Worm (Caenorhabditis elegans) whole organism, mixed stage, embryonic: Measurements from ENCODE around the gene F22F4.5.

Source experiments
- M03D4.4 ChIP-seq: sonication (generic microtip); optimal IDR thresholded peaks from 2 replicates; lab custom pipeline; 2017; ENCODE audit warnings: mild to moderate bottlenecking, missing genetic modification characterization, missing compliant biosample characterization
- blmp-1 ChIP-seq: fragments of 150-350 bp; optimal IDR thresholded peaks from 2 replicates; lab custom pipeline; 2014; ENCODE audit warnings: missing biosample characterization, missing genetic modification characterization
- ceh-39 ChIP-seq: fragments of 150-350 bp; optimal IDR thresholded peaks from 2 replicates; lab custom pipeline; 2014; ENCODE audit warnings: missing biosample characterization, missing genetic modification characterization
- ceh-43 ChIP-seq: fragments of 200-800 bp; sonication (Bioruptor generic); optimal IDR thresholded peaks from 2 replicates; lab custom pipeline; 2018; ENCODE audit warnings: mild to moderate bottlenecking, missing genetic modification characterization, moderate library complexity, missing compliant biosample characterization
- ceh-83 ChIP-seq: fragments of 200-800 bp; sonication (Bioruptor generic); optimal IDR thresholded peaks from 2 replicates; lab custom pipeline; 2018; ENCODE audit warnings: mild to moderate bottlenecking, missing genetic modification characterization, missing compliant biosample characterization
- ces-1 ChIP-seq: fragments of 150-350 bp; optimal IDR thresholded peaks from 2 replicates; lab custom pipeline; 2014; ENCODE audit warnings: missing biosample characterization, missing genetic modification reagents, missing genetic modification characterization
- cnd-1 ChIP-seq: fragments of 200-800 bp; sonication (Bioruptor generic); optimal IDR thresholded peaks from 2 replicates; lab custom pipeline; 2018; ENCODE audit warnings: mild to moderate bottlenecking, missing genetic modification characterization, missing compliant biosample characterization
- drap-1 ChIP-seq: fragments of 200-800 bp; sonication (Bioruptor generic); optimal IDR thresholded peaks from 3 replicates; lab custom pipeline; 2018; ENCODE audit warnings: mild to moderate bottlenecking, missing genetic modification characterization, missing compliant biosample characterization
- elt-1 ChIP-seq: sonication (generic microtip); optimal IDR thresholded peaks from 2 replicates; lab custom pipeline; 2017; ENCODE audit warnings: missing genetic modification characterization, mild to moderate bottlenecking, missing compliant biosample characterization, antibody characterized with exemption, moderate library complexity, borderline replicate concordance; ENCODE audit not compliant: insufficient read depth
- elt-3 ChIP-seq: fragments of 150-350 bp; optimal IDR thresholded peaks from 2 replicates; lab custom pipeline; 2014; ENCODE audit warnings: missing biosample characterization, missing genetic modification characterization
- flh-1 ChIP-seq: fragments of 200-800 bp; sonication (Bioruptor generic); optimal IDR thresholded peaks from 2 replicates; lab custom pipeline; 2018; ENCODE audit warnings: mild to moderate bottlenecking, missing genetic modification characterization, moderate library complexity, missing compliant biosample characterization
- hlh-1 ChIP-seq: fragments of 150-350 bp; optimal IDR thresholded peaks from 2 replicates; lab custom pipeline; 2014; ENCODE audit warnings: missing biosample characterization, missing genetic modification reagents, missing genetic modification characterization
- lin-13 ChIP-seq: fragments of 150-350 bp; optimal IDR thresholded peaks from 2 replicates; lab custom pipeline; 2014; ENCODE audit warnings: missing biosample characterization, missing genetic modification characterization
- lin-32 ChIP-seq: fragments of 200-800 bp; sonication (Bioruptor generic); optimal IDR thresholded peaks from 2 replicates; lab custom pipeline; 2018; ENCODE audit warnings: mild to moderate bottlenecking, missing genetic modification characterization, missing compliant biosample characterization
- lsy-2 ChIP-seq: fragments of 150-350 bp; optimal IDR thresholded peaks from 2 replicates; lab custom pipeline; 2014; ENCODE audit warnings: missing biosample characterization, missing genetic modification characterization
- mab-5 ChIP-seq: fragments of 150-350 bp; optimal IDR thresholded peaks from 2 replicates; lab custom pipeline; 2014; ENCODE audit warnings: missing biosample characterization, missing genetic modification characterization
- mep-1 ChIP-seq: fragments of 150-350 bp; optimal IDR thresholded peaks from 2 replicates; lab custom pipeline; 2017; ENCODE audit warnings: missing biosample characterization, missing genetic modification reagents, missing genetic modification characterization, inconsistent platforms
- mls-2 ChIP-seq: sonication (generic microtip); optimal IDR thresholded peaks from 2 replicates; lab custom pipeline; 2016; ENCODE audit warnings: mild to moderate bottlenecking, missing genetic modification characterization, moderate library complexity, missing compliant biosample characterization
- nhr-12 ChIP-seq: fragments of 150-350 bp; optimal IDR thresholded peaks from 2 replicates; lab custom pipeline; 2014; ENCODE audit warnings: missing biosample characterization, missing genetic modification characterization
- nhr-2 ChIP-seq: fragments of 150-350 bp; optimal IDR thresholded peaks from 2 replicates; lab custom pipeline; 2014; ENCODE audit warnings: missing biosample characterization, missing genetic modification characterization
- nhr-237 ChIP-seq: fragments of 150-350 bp; optimal IDR thresholded peaks from 2 replicates; lab custom pipeline; 2014; ENCODE audit warnings: missing biosample characterization, missing genetic modification characterization
- nhr-28 ChIP-seq: fragments of 150-350 bp; optimal IDR thresholded peaks from 2 replicates; lab custom pipeline; 2014; ENCODE audit warnings: missing biosample characterization, missing genetic modification characterization
- nhr-76 ChIP-seq: sonication (generic microtip); optimal IDR thresholded peaks from 2 replicates; lab custom pipeline; 2017; ENCODE audit warnings: missing biosample characterization, missing genetic modification characterization
- sem-2 ChIP-seq: fragments of 200-800 bp; sonication (Bioruptor generic); optimal IDR thresholded peaks from 2 replicates; lab custom pipeline; 2018; ENCODE audit warnings: mild to moderate bottlenecking, missing genetic modification characterization, missing compliant biosample characterization
- snpc-4 ChIP-seq: fragments of 150-350 bp; optimal IDR thresholded peaks from 2 replicates; lab custom pipeline; 2014; ENCODE audit warnings: missing biosample characterization, missing genetic modification characterization
- sptf-1 ChIP-seq: sonication (generic microtip); optimal IDR thresholded peaks from 2 replicates; lab custom pipeline; 2017; ENCODE audit warnings: mild to moderate bottlenecking, missing genetic modification characterization, moderate library complexity, missing compliant biosample characterization
- tbx-8 ChIP-seq: fragments of 200-800 bp; sonication (Bioruptor generic); optimal IDR thresholded peaks from 2 replicates; lab custom pipeline; 2018; ENCODE audit warnings: mild to moderate bottlenecking, missing genetic modification characterization, moderate library complexity, missing compliant biosample characterization
- unc-39 ChIP-seq: fragments of 150-350 bp; optimal IDR thresholded peaks from 2 replicates; lab custom pipeline; 2014; ENCODE audit warnings: missing biosample characterization, missing genetic modification characterization
- zip-8 ChIP-seq: fragments of 150-350 bp; optimal IDR thresholded peaks from 2 replicates; lab custom pipeline; 2014; ENCODE audit warnings: missing biosample characterization, missing genetic modification characterization
- ztf-11 ChIP-seq: fragments of 150-350 bp; optimal IDR thresholded peaks from 2 replicates; lab custom pipeline; 2014; ENCODE audit warnings: missing biosample characterization, missing genetic modification characterization

F22F4.5 gene

ce11 chrX:6019886-6020469 is 27.3 kb upstream of the F22F4.5 start, which contains the start of gene C09B8.4:
TSS of gene C09B8.4 (minus strand) at chrX:6019936.
- no peak for TF ChIP-seq ceh-83 (GFP tag; lab: Kevin White, UChicago)
- TF ChIP-seq hlh-1: peak; percentile 50
- no peak for TF ChIP-seq mls-2 (tag; lab: Kevin White, UChicago)

- TF ChIP-seq ceh-83 (GFP tag; lab: Kevin White, UChicago): no peak
- no peak for TF ChIP-seq lin-32
- no peak for TF ChIP-seq lin-13 (tag; lab: Kevin White, UChicago)
- no peak for TF ChIP-seq M03D4.4 (tag; lab: Kevin White, UChicago)
- TF ChIP-seq snpc-4 (tag; lab: Kevin White, UChicago): no peak
- TF ChIP-seq nhr-237: no peak
- no peak for TF ChIP-seq nhr-2 (tag; lab: Kevin White, UChicago)
- no peak for TF ChIP-seq ztf-11
- no peak for TF ChIP-seq hlh-1
- TF ChIP-seq blmp-1 (tag; lab: Kevin White, UChicago): no peak
These were observed 22.4 kb upstream of the F22F4.5 start, which contains the start of gene C09B8.8 for ce11 chrX:6015096-6015495. TSS of gene C09B8.8 (plus strand) at chrX:6015492.

- TF ChIP-seq lin-13 (tag; lab: Kevin White, UChicago) (no peak), mab-5 (tag; lab: Kevin White, UChicago) (no peak), ceh-83 (GFP tag; lab: Kevin White, UChicago) (no peak), flh-1 (GFP tag; lab: Kevin White, UChicago) (no peak), drap-1 (GFP tag; lab: Kevin White, UChicago) (no peak), mep-1 (tag; lab: Kevin White, UChicago) (no peak), lsy-2 (tag; lab: Kevin White, UChicago) (no peak), sptf-1 (tag; lab: Kevin White, UChicago) (no peak), sem-2 (GFP tag; lab: Kevin White, UChicago) (no peak), nhr-2 (tag; lab: Kevin White, UChicago) (no peak), mls-2 (tag; lab: Kevin White, UChicago) (no peak)
- TF ChIP-seq, all 35 proteins: peak for 0
These were observed 17.9 kb upstream of the F22F4.5 start, which contains the start of gene C09B8.3 for ce11 chrX:6010573-6010972. TSS of gene C09B8.3 (minus strand) at chrX:6010673.

ce11 chrX:6004315-6004714 is 11.6 kb upstream of the F22F4.5 start:
- TF ChIP-seq tbx-8 (GFP tag; lab: Kevin White, UChicago): no peak
- peak; percentile 60 for TF ChIP-seq blmp-1 (tag; lab: Kevin White, UChicago)
- TF ChIP-seq nhr-2 (tag; lab: Kevin White, UChicago): no peak
- no peak for TF ChIP-seq nhr-28
- no peak for TF ChIP-seq ces-1 (GFP tag; lab: Kevin White, UChicago)
- peak; percentile 17 for TF ChIP-seq elt-3 (tag; lab: Kevin White, UChicago)

ce11 chrX:6003853-6004252 is 11.2 kb upstream of the F22F4.5 start, which contains the start of gene sups-1:
TSS of gene sups-1 (plus strand) at chrX:6004153.
- TF ChIP-seq sptf-1 (tag; lab: Kevin White, UChicago): no peak
- TF ChIP-seq M03D4.4 (tag; lab: Kevin White, UChicago): no peak
- no peak for TF ChIP-seq hlh-1
- TF ChIP-seq nhr-237: no peak
- no peak for TF ChIP-seq ceh-39
- no peak for TF ChIP-seq unc-39 (tag; lab: Kevin White, UChicago)
- TF ChIP-seq ceh-43: no peak
- TF ChIP-seq zip-8 (tag; lab: Kevin White, UChicago): no peak
- no peak for TF ChIP-seq lin-32
- TF ChIP-seq snpc-4 (tag; lab: Kevin White, UChicago): no peak

- no peak for TF ChIP-seq nhr-2 (tag; lab: Kevin White, UChicago)
- no peak for TF ChIP-seq hlh-1
- TF ChIP-seq nhr-76 (tag; lab: Kevin White, UChicago): no peak
- TF ChIP-seq mab-5 (tag; lab: Kevin White, UChicago): no peak
- no peak for TF ChIP-seq ceh-83 (GFP tag; lab: Kevin White, UChicago)
- no peak for TF ChIP-seq ztf-11
- TF ChIP-seq lsy-2 (tag; lab: Kevin White, UChicago): no peak
- TF ChIP-seq sem-2 (GFP tag; lab: Kevin White, UChicago): no peak
- TF ChIP-seq cnd-1: no peak
- TF ChIP-seq elt-1 (tag; lab: Kevin White, UChicago): no peak
- TF ChIP-seq zip-8 (tag; lab: Kevin White, UChicago): no peak
- TF ChIP-seq nhr-12 (tag; lab: Kevin White, UChicago): no peak
These were observed 9.8 kb upstream of the F22F4.5 start for ce11 chrX:6002479-6002878.
